Fruit fly (Drosophila melanogaster) whole organism, pupa: ENCODE measurements around the gene CG14286.

ENCODE experiments used
- CG17806 ChIP-seq: fragments of 200-800 bp; sonication (Bioruptor generic); optimal IDR thresholded peaks from 2 replicates; lab custom pipeline; 2018; ENCODE audit warnings: missing biosample characterization, mild to moderate bottlenecking, missing genetic modification characterization, moderate library complexity
- CG8301 ChIP-seq: fragments of 200-800 bp; sonication (Bioruptor generic); optimal IDR thresholded peaks from 2 replicates; lab custom pipeline; 2018; ENCODE audit warnings: missing biosample characterization, mild to moderate bottlenecking, missing genetic modification characterization
- D1 ChIP-seq: fragments of 200-800 bp; sonication (Bioruptor generic); optimal IDR thresholded peaks from 2 replicates; lab custom pipeline; 2018; ENCODE audit warnings: missing biosample characterization, mild to moderate bottlenecking, missing genetic modification characterization, moderate library complexity
- EcR ChIP-seq: fragments of 200-800 bp; sonication (Bioruptor generic); optimal IDR thresholded peaks from 3 replicates; lab custom pipeline; 2019; ENCODE audit warnings: missing biosample characterization, missing genetic modification characterization, mild to moderate bottlenecking, moderate library complexity, missing genetic modification reagents
- Pif1A ChIP-seq: fragments of 200-800 bp; sonication (Bioruptor generic); optimal IDR thresholded peaks from 3 replicates; lab custom pipeline; 2016; ENCODE audit warnings: missing biosample characterization, missing genetic modification characterization
- gl ChIP-seq: fragments of 200-800 bp; sonication (Bioruptor generic); optimal IDR thresholded peaks from 2 replicates; lab custom pipeline; 2018; ENCODE audit warnings: missing biosample characterization, mild to moderate bottlenecking, missing genetic modification characterization

DNA sequence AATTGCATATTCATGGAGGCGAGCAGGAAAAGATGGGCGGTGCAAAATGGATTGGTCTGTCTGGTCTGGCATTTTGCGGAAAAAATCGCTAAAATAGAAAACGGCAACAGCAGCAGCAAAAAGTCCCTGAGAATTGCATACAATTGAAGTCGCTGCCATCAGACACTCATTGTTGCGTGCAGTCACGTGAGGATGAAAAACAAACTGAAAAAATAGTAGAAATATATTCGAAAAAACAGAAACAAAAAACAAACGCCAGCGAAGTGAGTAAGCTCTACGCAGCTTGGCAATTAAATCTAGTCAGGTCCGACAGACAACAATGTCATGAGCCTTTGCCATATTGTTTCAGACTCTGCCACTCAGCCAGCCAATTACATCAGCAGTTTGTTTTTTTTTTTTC lies 35.4 kb downstream of the CG14286 start:
- no peak for TF ChIP-seq CG8301 (tag; lab: Kevin White, UChicago)
- TF ChIP-seq D1 (tag; lab: Kevin White, UChicago), result no peak
- TF ChIP-seq Pif1A (GFP tag; lab: Kevin White, UChicago), result no peak
- TF ChIP-seq CG17806 (tag; lab: Kevin White, UChicago), result no peak
- TF ChIP-seq gl, result no peak
- no peak for TF ChIP-seq EcR
